Worm (Caenorhabditis elegans) whole organism, L4 larva: Measurements from ENCODE around the gene srd-26.

Experiments
- dpl-1 ChIP-seq: fragments of 150-350 bp; optimal IDR thresholded peaks from 2 replicates; lab custom pipeline; 2014; ENCODE audit warnings: missing biosample characterization, missing genetic modification reagents, missing genetic modification characterization
- lin-13 ChIP-seq: fragments of 150-350 bp; optimal IDR thresholded peaks from 2 replicates; lab custom pipeline; 2014; ENCODE audit warnings: missing biosample characterization, missing genetic modification reagents, missing genetic modification characterization
- lsy-2 ChIP-seq, 2 experiments: fragments of 150-350 bp in 1 of 2; sonication (generic microtip) in 1 of 2; optimal IDR thresholded peaks; 2 replicates each; lab custom pipeline; 2014 to 2017; ENCODE audit warnings: missing biosample characterization in 2 of 2, missing genetic modification characterization in 2 of 2
- mdl-1 ChIP-seq, 2 experiments: fragments of 150-350 bp in 1 of 2; sonication (generic microtip) in 1 of 2; optimal IDR thresholded peaks; 2 replicates each; lab custom pipeline; 2014 to 2017; ENCODE audit warnings: missing biosample characterization in 2 of 2, missing genetic modification characterization in 2 of 2

- TF ChIP-seq dpl-1 (GFP tag; lab: Kevin White, UChicago) (no peak), mdl-1 (tag; optimal IDR thresholded peaks at IDR 0.05; lab: Kevin White, UChicago) (no peak), lin-13 (GFP tag; lab: Kevin White, UChicago) (no peak), lsy-2 (tag; optimal IDR thresholded peaks at IDR 0.05; lab: Kevin White, UChicago) (no peak)
These were observed 17.5 kb downstream of the srd-26 start, which contains the start of gene par-1 for ce11 chrV:14145267-14145666.
